Fruit fly (Drosophila melanogaster): ENCODE results near the gene Toll-6.
A peak's percentile ranks its signal among the peaks of the same experiment; 100 is the strongest.

Toll-6 gene

dm6 chr3L:15347695-15348465 lies 11.4 kb downstream of the Toll-6 start:
- TF ChIP-seq CG10631 (GFP tag; optimal IDR thresholded peaks at IDR 0.05) (peak; percentile 1), Sox14 (GFP tag; optimal IDR thresholded peaks at IDR 0.05) (no peak), Ets96B (tag; optimal IDR thresholded peaks at IDR 0.05) (peak; percentile 24), dsx (GFP tag; optimal IDR thresholded peaks at IDR 0.05; ENCODE audit: poor library complexity, severe bottlenecking) (peak; percentile 17), achi (GFP tag; optimal IDR thresholded peaks at IDR 0.05) (peak; percentile 8), CG32006 (GFP tag; optimal IDR thresholded peaks at IDR 0.05) (peak; percentile 14), dac (GFP tag; optimal IDR thresholded peaks at IDR 0.05) (no peak), CG15336 (GFP tag; IDR thresholded peaks at IDR 0.05) (no peak), salr (GFP tag; optimal IDR thresholded peaks at IDR 0.05) (no peak), svp (GFP tag) (peak; percentile 59), CG8632 (GFP tag; optimal IDR thresholded peaks at IDR 0.05) (peak; percentile 9), fkh (GFP tag; optimal IDR thresholded peaks at IDR 0.05) (peak; percentile 12)

dm6 chr3L:15348759-15349158 lies 12.3 kb downstream of the Toll-6 start:
- TF ChIP-seq CG6808 (GFP tag; optimal IDR thresholded peaks at IDR 0.05) (no peak), CG6163 (GFP tag; IDR thresholded peaks at IDR 0.05) (no peak), Smox (GFP tag; optimal IDR thresholded peaks at IDR 0.05) (no peak), CG6276 (GFP tag; optimal IDR thresholded peaks at IDR 0.05) (no peak), CG11762 (GFP tag; optimal IDR thresholded peaks at IDR 0.05; ENCODE audit: insufficient read depth) (no peak), CG8119 (GFP tag; IDR thresholded peaks at IDR 0.05) (no peak), fd85E (GFP tag; optimal IDR thresholded peaks at IDR 0.05) (no peak), svp (GFP tag) (no peak), CG15336 (GFP tag; IDR thresholded peaks at IDR 0.05) (no peak), Sox15 (GFP tag; optimal IDR thresholded peaks at IDR 0.05) (no peak), CG6792 (GFP tag; optimal IDR thresholded peaks at IDR 0.05) (no peak), CG34406 (GFP tag; optimal IDR thresholded peaks at IDR 0.05) (no peak), ss (GFP tag; optimal IDR thresholded peaks at IDR 0.05) (no peak), esn (GFP tag; optimal IDR thresholded peaks at IDR 0.05) (no peak), vri (GFP tag; optimal IDR thresholded peaks at IDR 0.05) (no peak), fkh (GFP tag; optimal IDR thresholded peaks at IDR 0.05) (no peak), CG16779 (tag; optimal IDR thresholded peaks at IDR 0.05) (no peak), dac (GFP tag; optimal IDR thresholded peaks at IDR 0.05) (no peak)

DNA sequence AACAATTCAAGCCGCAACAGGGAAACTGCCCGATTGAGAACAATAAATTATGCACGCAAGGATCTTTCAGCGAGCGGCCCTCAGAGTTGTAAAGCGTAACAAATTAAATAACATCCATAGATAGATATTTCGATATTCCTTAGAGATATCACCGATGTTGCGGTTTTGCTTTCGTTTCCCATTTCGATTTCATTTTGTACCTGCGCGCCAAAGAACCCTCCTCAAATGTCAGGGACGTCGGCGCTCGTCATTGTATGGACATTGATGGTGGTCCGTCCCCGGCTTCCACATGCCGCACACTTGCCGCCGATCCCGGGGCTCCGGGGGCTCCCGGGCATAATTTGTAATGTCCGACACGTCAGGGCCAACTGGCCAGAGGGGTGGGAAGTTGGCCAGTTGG lies 15.6 kb downstream of the Toll-6 start:
- TF ChIP-seq CG15336 (GFP tag; IDR thresholded peaks at IDR 0.05) (no peak), lz (GFP tag; optimal IDR thresholded peaks at IDR 0.05) (no peak), CG6854 (GFP tag; optimal IDR thresholded peaks at IDR 0.05) (no peak), CG1621 (tag; optimal IDR thresholded peaks at IDR 0.05) (no peak), vri (GFP tag; optimal IDR thresholded peaks at IDR 0.05) (no peak), topi (GFP tag; optimal IDR thresholded peaks at IDR 0.05) (no peak), Eip93F (GFP tag; optimal IDR thresholded peaks at IDR 0.05) (no peak), CG6808 (GFP tag; optimal IDR thresholded peaks at IDR 0.05) (no peak), Ets21C (GFP tag; optimal IDR thresholded peaks at IDR 0.05) (no peak), Eip78C (GFP tag) (no peak), CG4318 (GFP tag; optimal IDR thresholded peaks at IDR 0.05) (no peak), net (GFP tag; optimal IDR thresholded peaks at IDR 0.05) (no peak), ss (GFP tag; optimal IDR thresholded peaks at IDR 0.05) (no peak), pdm3 (GFP tag; optimal IDR thresholded peaks at IDR 0.05) (no peak), CG8319 (GFP tag; optimal IDR thresholded peaks at IDR 0.05) (no peak), CG3919 (GFP tag; optimal IDR thresholded peaks at IDR 0.05) (no peak)

All from whole organism, prepupa.